Fruit fly (Drosophila melanogaster): ENCODE results near the gene CG32176.

The CG32176 gene

dm6 chr3L:17400911-17401310, 32.8 kb upstream of the CG32176 start:
- TF ChIP-seq fd59A (GFP tag; optimal IDR thresholded peaks at IDR 0.05) (peak; percentile 3), Sox102F (GFP tag; optimal IDR thresholded peaks at IDR 0.05) (no peak)

dm6 chr3L:17401411-17401810, 32.3 kb upstream of the CG32176 start:
- no peak for TF ChIP-seq Gug (GFP tag; IDR thresholded peaks at IDR 0.05)
- TF ChIP-seq Ets96B (tag; optimal IDR thresholded peaks at IDR 0.05) = no peak
- TF ChIP-seq CG8632 (GFP tag; optimal IDR thresholded peaks at IDR 0.05) = no peak
- TF ChIP-seq Hr39 (GFP tag; optimal IDR thresholded peaks at IDR 0.05) = no peak
- TF ChIP-seq CG32006 (GFP tag; optimal IDR thresholded peaks at IDR 0.05) = no peak
- no peak for TF ChIP-seq dac (GFP tag; optimal IDR thresholded peaks at IDR 0.05)
- no peak for TF ChIP-seq CG6163 (GFP tag; IDR thresholded peaks at IDR 0.05)
- no peak for TF ChIP-seq svp (GFP tag)
- no peak for TF ChIP-seq CG31627 (GFP tag; optimal IDR thresholded peaks at IDR 0.05)
- no peak for TF ChIP-seq CG11294 (GFP tag; IDR thresholded peaks at IDR 0.05)
- no peak for TF ChIP-seq ss (GFP tag; optimal IDR thresholded peaks at IDR 0.05)
- no peak for TF ChIP-seq esn (GFP tag; optimal IDR thresholded peaks at IDR 0.05)
- no peak for TF ChIP-seq lz (GFP tag; optimal IDR thresholded peaks at IDR 0.05)
- TF ChIP-seq Eip75B (GFP tag; optimal IDR thresholded peaks at IDR 0.05) = no peak
- TF ChIP-seq CG6808 (GFP tag; optimal IDR thresholded peaks at IDR 0.05) = no peak
- no peak for TF ChIP-seq CG10669 (GFP tag; optimal IDR thresholded peaks at IDR 0.05)

- TF ChIP-seq CG31627 (GFP tag; optimal IDR thresholded peaks at IDR 0.05) = no peak
- TF ChIP-seq fd59A (GFP tag; optimal IDR thresholded peaks at IDR 0.05) = no peak
- TF ChIP-seq Hr38 (GFP tag; optimal IDR thresholded peaks at IDR 0.05) = no peak
- no peak for TF ChIP-seq Lpt (GFP tag; optimal IDR thresholded peaks at IDR 0.05)
- no peak for TF ChIP-seq CG1621 (tag; optimal IDR thresholded peaks at IDR 0.05)
- TF ChIP-seq fd85E (GFP tag; optimal IDR thresholded peaks at IDR 0.05) = no peak
- TF ChIP-seq Hr4 (GFP tag; optimal IDR thresholded peaks at IDR 0.05) = no peak
- no peak for TF ChIP-seq ss (GFP tag; optimal IDR thresholded peaks at IDR 0.05)
- TF ChIP-seq cyc (GFP tag; optimal IDR thresholded peaks at IDR 0.05) = no peak
- TF ChIP-seq CG7368 (GFP tag; optimal IDR thresholded peaks at IDR 0.05) = no peak
- TF ChIP-seq CG10669 (GFP tag; optimal IDR thresholded peaks at IDR 0.05) = no peak
These were observed 31.3 kb upstream of the CG32176 start for dm6 chr3L:17402399-17402798.

- TF ChIP-seq Ets21C (GFP tag; optimal IDR thresholded peaks at IDR 0.05) (no peak), dsx (GFP tag; optimal IDR thresholded peaks at IDR 0.05; ENCODE audit: poor library complexity, severe bottlenecking) (peak; percentile 80)
These were observed 30.4 kb upstream of the CG32176 start for dm6 chr3L:17403268-17403667.

dm6 chr3L:17404646-17405045, 29.0 kb upstream of the CG32176 start:
- TF ChIP-seq ss (GFP tag; optimal IDR thresholded peaks at IDR 0.05) = no peak
- TF ChIP-seq CG6276 (GFP tag; optimal IDR thresholded peaks at IDR 0.05) = no peak
- peak; percentile 33 for TF ChIP-seq OdsH (GFP tag; optimal IDR thresholded peaks at IDR 0.05)
- TF ChIP-seq CG6808 (GFP tag; optimal IDR thresholded peaks at IDR 0.05) = no peak
- TF ChIP-seq CG4318 (GFP tag; optimal IDR thresholded peaks at IDR 0.05) = peak; percentile 41
- TF ChIP-seq CG7368 (GFP tag; optimal IDR thresholded peaks at IDR 0.05) = no peak
- no peak for TF ChIP-seq CG1621 (tag; optimal IDR thresholded peaks at IDR 0.05)
- no peak for TF ChIP-seq CG10631 (GFP tag; optimal IDR thresholded peaks at IDR 0.05)
- TF ChIP-seq CG11762 (GFP tag; optimal IDR thresholded peaks at IDR 0.05; ENCODE audit: insufficient read depth) = no peak
- TF ChIP-seq Eip78C (GFP tag) = peak; percentile 68
- TF ChIP-seq cyc (GFP tag; optimal IDR thresholded peaks at IDR 0.05) = no peak
- TF ChIP-seq Ets96B (tag; optimal IDR thresholded peaks at IDR 0.05) = no peak
- no peak for TF ChIP-seq CG10669 (GFP tag; optimal IDR thresholded peaks at IDR 0.05)
- TF ChIP-seq Sox15 (GFP tag; optimal IDR thresholded peaks at IDR 0.05) = no peak
- TF ChIP-seq salr (GFP tag; optimal IDR thresholded peaks at IDR 0.05) = peak in 1 of 2 experiments; percentile 47
- TF ChIP-seq Blimp-1 (GFP tag; optimal IDR thresholded peaks at IDR 0.05) = no peak
- TF ChIP-seq spab (GFP tag; optimal IDR thresholded peaks at IDR 0.05) = no peak
- TF ChIP-seq Sox102F (GFP tag; optimal IDR thresholded peaks at IDR 0.05) = no peak
- TF ChIP-seq Gug (GFP tag; IDR thresholded peaks at IDR 0.05) = no peak
- no peak for TF ChIP-seq CG11294 (GFP tag; IDR thresholded peaks at IDR 0.05)
- TF ChIP-seq Eip93F (GFP tag; optimal IDR thresholded peaks at IDR 0.05) = no peak
- no peak for TF ChIP-seq lz (GFP tag; optimal IDR thresholded peaks at IDR 0.05)
- no peak for TF ChIP-seq Hr39 (GFP tag; optimal IDR thresholded peaks at IDR 0.05)
- TF ChIP-seq esn (GFP tag; optimal IDR thresholded peaks at IDR 0.05) = no peak
- no peak for TF ChIP-seq Eip75B (GFP tag; optimal IDR thresholded peaks at IDR 0.05)
- TF ChIP-seq CG11902 (GFP tag; optimal IDR thresholded peaks at IDR 0.05) = no peak
- TF ChIP-seq CG31627 (GFP tag; optimal IDR thresholded peaks at IDR 0.05) = no peak
- peak; percentile 28 for TF ChIP-seq svp (GFP tag)
- no peak for TF ChIP-seq dsx (GFP tag; optimal IDR thresholded peaks at IDR 0.05; ENCODE audit: poor library complexity, severe bottlenecking)
- no peak for TF ChIP-seq CG6854 (GFP tag; optimal IDR thresholded peaks at IDR 0.05)
- peak; percentile 19 for TF ChIP-seq dac (GFP tag; optimal IDR thresholded peaks at IDR 0.05)
- peak; percentile 33 for TF ChIP-seq achi (GFP tag; optimal IDR thresholded peaks at IDR 0.05)
